Worm (Caenorhabditis elegans) whole organism, L4 larva: ENCODE data around the gene R01E6.5.

ENCODE experiments used
- D1046.2 ChIP-seq: fragments of 200-800 bp; sonication (Bioruptor generic); IDR thresholded peaks from 2 replicates; pipeline ENCODE4 v1.3.6; 2022; ENCODE audit warnings: missing genetic modification characterization, missing compliant biosample characterization
- F10B5.3 ChIP-seq: sonication (generic microtip); optimal IDR thresholded peaks from 2 replicates; lab custom pipeline; 2016; ENCODE audit warnings: mild to moderate bottlenecking, missing genetic modification characterization, missing compliant biosample characterization
- F26F4.8 ChIP-seq: fragments of 200-800 bp; sonication (Bioruptor generic); conservative IDR thresholded peaks from 2 replicates; pipeline ENCODE4 v1.3.6; 2022; ENCODE audit warnings: missing genetic modification characterization, missing compliant biosample characterization
- F37D6.2 ChIP-seq: sonication (generic microtip); optimal IDR thresholded peaks from 2 replicates; lab custom pipeline; 2016; ENCODE audit warnings: mild to moderate bottlenecking, missing genetic modification characterization, missing compliant biosample characterization
- Y5F2A.4 ChIP-seq: fragments of 200-800 bp; sonication (Bioruptor generic); optimal IDR thresholded peaks from 2 replicates; lab custom pipeline; 2018; ENCODE audit warnings: mild to moderate bottlenecking, missing genetic modification characterization, missing compliant biosample characterization
- aha-1 ChIP-seq: fragments of 150-350 bp; peaks from one replicate; lab custom pipeline; 2014; ENCODE audit warnings: missing biosample characterization, missing genetic modification characterization
- ama-1 ChIP-seq: fragments of 150-350 bp; optimal IDR thresholded peaks from 2 replicates; lab custom pipeline; 2014; ENCODE audit warnings: inconsistent platforms, mixed read lengths
- ceh-20 ChIP-seq: fragments of 200-800 bp; sonication (Bioruptor generic); IDR thresholded peaks from 2 replicates; pipeline ENCODE4 v1.3.6; 2022; ENCODE audit warnings: missing genetic modification reagents, missing genetic modification characterization, missing compliant biosample characterization
- ces-1 ChIP-seq: fragments of 150-350 bp; sonication (generic microtip); optimal IDR thresholded peaks from 4 replicates; lab custom pipeline; 2014; ENCODE audit warnings: missing biosample characterization, missing genetic modification reagents, missing genetic modification characterization
- dmd-6 ChIP-seq: fragments of 200-800 bp; sonication (Bioruptor generic); IDR thresholded peaks from 2 replicates; pipeline ENCODE4 v1.3.6; 2022; ENCODE audit warnings: missing genetic modification reagents, missing genetic modification characterization, missing compliant biosample characterization
- dmd-9 ChIP-seq: fragments of 200-800 bp; sonication (Bioruptor generic); IDR thresholded peaks from 2 replicates; pipeline ENCODE4 v1.3.6; 2022; ENCODE audit warnings: missing genetic modification reagents, missing genetic modification characterization, missing compliant biosample characterization
- dve-1 ChIP-seq: sonication (generic microtip); optimal IDR thresholded peaks from 2 replicates; lab custom pipeline; 2017; ENCODE audit warnings: antibody characterized with exemption, mild to moderate bottlenecking, missing genetic modification characterization, missing compliant biosample characterization; ENCODE audit not compliant: insufficient read depth
- egl-43 ChIP-seq: fragments of 200-800 bp; sonication (Bioruptor generic); IDR thresholded peaks from 2 replicates; pipeline ENCODE4 v1.3.6; 2022; ENCODE audit warnings: missing genetic modification reagents, missing genetic modification characterization, missing compliant biosample characterization
- fkh-10 ChIP-seq: fragments of 150-350 bp; optimal IDR thresholded peaks from 2 replicates; lab custom pipeline; 2014; ENCODE audit warnings: missing biosample characterization, missing genetic modification reagents, missing genetic modification characterization
- hlh-11 ChIP-seq: fragments of 200-800 bp; sonication (Bioruptor generic); optimal IDR thresholded peaks from 2 replicates; lab custom pipeline; 2018; ENCODE audit warnings: mild to moderate bottlenecking, missing genetic modification characterization, missing compliant biosample characterization
- hlh-30 ChIP-seq: sonication (generic microtip); optimal IDR thresholded peaks from 2 replicates; lab custom pipeline; 2017; ENCODE audit warnings: antibody characterized with exemption, mild to moderate bottlenecking, missing genetic modification characterization, missing compliant biosample characterization; ENCODE audit not compliant: insufficient read depth
- jun-1 ChIP-seq: fragments of 150-350 bp; optimal IDR thresholded peaks from 2 replicates; lab custom pipeline; 2014; ENCODE audit warnings: missing biosample characterization, missing genetic modification reagents, missing genetic modification characterization
- lin-1 ChIP-seq: fragments of 200-800 bp; sonication (Bioruptor generic); IDR thresholded peaks from 2 replicates; pipeline ENCODE4 v1.3.6; 2022; ENCODE audit warnings: missing genetic modification reagents, missing genetic modification characterization, missing compliant biosample characterization
- lin-13 ChIP-seq: fragments of 150-350 bp; optimal IDR thresholded peaks from 2 replicates; lab custom pipeline; 2014; ENCODE audit warnings: missing biosample characterization, missing genetic modification reagents, missing genetic modification characterization
- lin-15B ChIP-seq: fragments of 150-350 bp; sonication (generic microtip); optimal IDR thresholded peaks from 3 replicates; lab custom pipeline; 2014; ENCODE audit warnings: missing biosample characterization, missing genetic modification characterization
- lir-3 ChIP-seq: sonication (generic microtip); optimal IDR thresholded peaks from 2 replicates; lab custom pipeline; 2016; ENCODE audit warnings: mild to moderate bottlenecking, missing genetic modification characterization, missing compliant biosample characterization
- mdl-1 ChIP-seq, 2 experiments: fragments of 150-350 bp in 1 of 2; sonication (generic microtip) in 1 of 2; optimal IDR thresholded peaks; 2 replicates each; lab custom pipeline; 2014 to 2017; ENCODE audit warnings: missing biosample characterization in 2 of 2, missing genetic modification characterization in 2 of 2
- mdt-29 ChIP-seq: fragments of 200-800 bp; sonication (Bioruptor generic); IDR thresholded peaks from 2 replicates; pipeline ENCODE4 v1.3.6; 2022; ENCODE audit warnings: missing genetic modification reagents, missing genetic modification characterization, missing compliant biosample characterization
- mep-1 ChIP-seq: fragments of 150-350 bp; sonication (generic microtip); optimal IDR thresholded peaks from 3 replicates; lab custom pipeline; 2014; ENCODE audit warnings: missing biosample characterization, missing genetic modification characterization
- nhr-10 ChIP-seq: fragments of 150-350 bp; optimal IDR thresholded peaks from 2 replicates; lab custom pipeline; 2014; ENCODE audit warnings: missing biosample characterization, missing genetic modification characterization
- nhr-102 ChIP-seq: sonication (generic microtip); optimal IDR thresholded peaks from 2 replicates; lab custom pipeline; 2016; ENCODE audit warnings: mild to moderate bottlenecking, missing genetic modification characterization, moderate library complexity, missing compliant biosample characterization
- nhr-11 ChIP-seq: fragments of 150-350 bp; optimal IDR thresholded peaks from 2 replicates; lab custom pipeline; 2014; ENCODE audit warnings: missing biosample characterization, missing genetic modification characterization
- nhr-111 ChIP-seq: fragments of 200-800 bp; sonication (Bioruptor generic); optimal IDR thresholded peaks from 2 replicates; lab custom pipeline; 2018; ENCODE audit warnings: mild to moderate bottlenecking, missing genetic modification characterization, missing compliant biosample characterization
- nhr-237 ChIP-seq: sonication (generic microtip); optimal IDR thresholded peaks from 2 replicates; lab custom pipeline; 2017; ENCODE audit warnings: missing biosample characterization, missing genetic modification characterization
- nhr-28 ChIP-seq: fragments of 150-350 bp; optimal IDR thresholded peaks from 2 replicates; lab custom pipeline; 2014; ENCODE audit warnings: missing biosample characterization, missing genetic modification characterization
- nhr-48 ChIP-seq: sonication (generic microtip); optimal IDR thresholded peaks from 2 replicates; lab custom pipeline; 2016; ENCODE audit warnings: mild to moderate bottlenecking, missing genetic modification characterization, missing compliant biosample characterization
- nhr-76 ChIP-seq: fragments of 150-350 bp; optimal IDR thresholded peaks from 2 replicates; lab custom pipeline; 2014; ENCODE audit warnings: missing biosample characterization, missing genetic modification characterization
- php-3 ChIP-seq: fragments of 200-800 bp; sonication (Bioruptor generic); IDR thresholded peaks from 2 replicates; pipeline ENCODE4 v1.3.6; 2022; ENCODE audit warnings: missing genetic modification reagents, missing genetic modification characterization, missing compliant biosample characterization
- pqm-1 ChIP-seq: sonication (generic microtip); optimal IDR thresholded peaks from 2 replicates; lab custom pipeline; 2017; ENCODE audit warnings: missing biosample characterization, missing genetic modification characterization
- saeg-2 ChIP-seq: fragments of 200-800 bp; sonication (Bioruptor generic); IDR thresholded peaks from 2 replicates; pipeline ENCODE4 v1.3.6; 2022; ENCODE audit warnings: missing genetic modification reagents, missing genetic modification characterization, missing compliant biosample characterization
- set-16 ChIP-seq: fragments of 200-800 bp; sonication (Bioruptor generic); IDR thresholded peaks from 2 replicates; pipeline ENCODE4 v1.3.6; 2022; ENCODE audit warnings: missing genetic modification reagents, missing genetic modification characterization, missing compliant biosample characterization
- skn-1 ChIP-seq: fragments of 150-350 bp; optimal IDR thresholded peaks from 2 replicates; lab custom pipeline; 2014; ENCODE audit warnings: missing biosample characterization, missing genetic modification characterization
- unc-62 ChIP-seq, 3 experiments: fragments of 150-350 bp in 1 of 3; sonication (generic microtip); optimal IDR thresholded peaks in 2 of 3; peaks in 1 of 3; 1 replicate in 1 of 3; 2 replicates in 2 of 3; lab custom pipeline; 2014 to 2017; ENCODE audit warnings: missing biosample characterization in 3 of 3, missing genetic modification characterization in 3 of 3, missing genetic modification reagents in 3 of 3, missing genotype in 1 of 3
- vab-7 ChIP-seq: fragments of 200-800 bp; sonication (Bioruptor generic); IDR thresholded peaks from 2 replicates; pipeline ENCODE4 v1.3.6; 2022; ENCODE audit warnings: missing genetic modification reagents, missing genetic modification characterization, missing compliant biosample characterization
- zfp-2 ChIP-seq: sonication (generic microtip); optimal IDR thresholded peaks from 2 replicates; lab custom pipeline; 2016; ENCODE audit warnings: mild to moderate bottlenecking, missing genetic modification characterization, missing compliant biosample characterization
- zip-11 ChIP-seq: fragments of 200-800 bp; sonication (Bioruptor generic); IDR thresholded peaks from 2 replicates; pipeline ENCODE4 v1.3.6; 2022; ENCODE audit warnings: missing genetic modification characterization, missing compliant biosample characterization

R01E6.5 gene

DNA sequence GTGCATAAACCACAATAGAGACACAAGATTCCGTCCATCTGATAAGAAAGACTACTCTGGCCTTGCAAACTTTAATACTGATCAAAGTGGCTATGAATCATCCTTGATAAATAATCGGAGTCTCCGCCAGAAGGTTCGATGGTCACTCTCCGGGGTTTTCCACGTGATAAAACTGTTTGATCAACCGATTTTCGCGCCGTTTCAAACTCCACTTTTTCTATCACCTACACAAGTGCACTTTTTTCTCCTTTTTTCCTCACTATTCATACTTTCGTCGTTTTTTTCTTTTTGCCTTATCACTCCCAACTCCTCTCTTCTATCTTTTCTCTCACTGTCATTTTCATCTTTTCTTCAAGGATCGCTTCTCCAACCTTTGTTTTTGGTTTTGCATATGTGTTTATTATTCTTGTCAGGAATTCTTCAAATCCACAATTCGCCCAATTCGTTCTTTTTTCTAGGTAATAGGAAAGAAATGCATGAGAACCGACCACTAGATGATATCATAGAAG, 8.2 kb upstream of the R01E6.5 start, which contains the start of gene F18H3.4 (continued):
- TF ChIP-seq zfp-2 (tag; lab: Kevin White, UChicago) (no peak), saeg-2 (GFP tag; lab: Robert Waterston, UW) (peak; percentile 68; the same call in 1 of the 2 replicates), jun-1 (tag; lab: Kevin White, UChicago) (peak; percentile 48), nhr-76 (tag; lab: Kevin White, UChicago) (peak; percentile 30), ceh-20 (GFP tag; lab: Robert Waterston, UW) (0 out of 2 replicates have a peak, but pooled peaks have one; percentile 44), skn-1 (tag; lab: Kevin White, UChicago) (no peak), F10B5.3 (tag; lab: Kevin White, UChicago) (no peak), lin-15B (tag; lab: Kevin White, UChicago) (no peak), pqm-1 (tag; lab: Kevin White, UChicago) (peak; percentile 61), vab-7 (GFP tag; lab: Robert Waterston, UW) (no peak), fkh-10 (GFP tag; lab: Kevin White, UChicago) (no peak), nhr-111 (GFP tag; lab: Kevin White, UChicago) (no peak), lin-1 (peak; percentile 50; the same call in 1 of the 2 replicates), nhr-48 (peak; percentile 91), mdt-29 (GFP tag; lab: Robert Waterston, UW) (no peak), dmd-9 (no peak), lir-3 (tag; lab: Kevin White, UChicago) (no peak), nhr-102 (tag; lab: Kevin White, UChicago) (peak; percentile 96), F37D6.2 (tag; lab: Kevin White, UChicago) (no peak), D1046.2 (GFP tag; lab: Robert Waterston, UW) (no peak), php-3 (GFP tag; lab: Robert Waterston, UW) (peak; percentile 95)

DNA sequence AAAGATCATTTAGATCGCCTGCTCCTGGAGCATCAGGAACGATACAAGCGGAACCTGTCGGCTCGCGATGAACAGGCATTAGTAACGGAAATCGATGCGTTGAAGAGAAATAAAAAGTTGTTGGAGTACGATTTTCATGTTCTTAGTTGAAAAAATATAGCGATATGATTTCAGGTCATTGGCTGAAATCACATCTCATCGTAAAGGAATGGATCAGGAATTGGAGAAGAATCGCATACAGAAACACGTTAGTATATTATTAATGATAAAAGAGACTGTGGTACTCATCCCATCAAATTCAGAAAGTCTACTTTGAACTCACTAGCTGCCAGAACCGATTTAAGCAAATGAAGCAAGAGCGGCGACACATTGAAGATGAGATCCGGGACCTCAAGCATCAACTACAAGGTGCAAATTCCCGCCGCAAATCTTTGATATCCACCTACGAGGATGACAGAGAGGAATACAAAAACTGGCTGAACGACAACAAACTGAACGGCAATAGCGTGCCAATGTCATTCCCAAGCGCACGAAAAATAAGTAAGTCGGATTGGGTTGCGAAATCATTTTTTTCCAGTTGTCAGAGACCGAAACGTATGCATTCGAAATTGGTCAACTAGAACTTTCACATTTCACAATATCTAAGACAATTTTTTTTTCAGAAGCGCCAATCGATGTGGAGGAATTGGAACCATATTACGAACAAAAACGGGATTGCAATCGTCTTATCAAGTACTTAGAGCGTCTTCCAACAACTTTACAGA, 6.7 kb upstream of the R01E6.5 start:
- TF ChIP-seq F26F4.8 (GFP tag; lab: Robert Waterston, UW) (no peak), unc-62 (GFP tag; optimal IDR thresholded peaks at IDR 0.05 in 1 of 2; lab: Kevin White, UChicago) (peak in 1 of 2 experiments; percentile 92), unc-62 (tag; optimal IDR thresholded peaks at IDR 0.05; lab: Kevin White, UChicago) (no peak)

DNA sequence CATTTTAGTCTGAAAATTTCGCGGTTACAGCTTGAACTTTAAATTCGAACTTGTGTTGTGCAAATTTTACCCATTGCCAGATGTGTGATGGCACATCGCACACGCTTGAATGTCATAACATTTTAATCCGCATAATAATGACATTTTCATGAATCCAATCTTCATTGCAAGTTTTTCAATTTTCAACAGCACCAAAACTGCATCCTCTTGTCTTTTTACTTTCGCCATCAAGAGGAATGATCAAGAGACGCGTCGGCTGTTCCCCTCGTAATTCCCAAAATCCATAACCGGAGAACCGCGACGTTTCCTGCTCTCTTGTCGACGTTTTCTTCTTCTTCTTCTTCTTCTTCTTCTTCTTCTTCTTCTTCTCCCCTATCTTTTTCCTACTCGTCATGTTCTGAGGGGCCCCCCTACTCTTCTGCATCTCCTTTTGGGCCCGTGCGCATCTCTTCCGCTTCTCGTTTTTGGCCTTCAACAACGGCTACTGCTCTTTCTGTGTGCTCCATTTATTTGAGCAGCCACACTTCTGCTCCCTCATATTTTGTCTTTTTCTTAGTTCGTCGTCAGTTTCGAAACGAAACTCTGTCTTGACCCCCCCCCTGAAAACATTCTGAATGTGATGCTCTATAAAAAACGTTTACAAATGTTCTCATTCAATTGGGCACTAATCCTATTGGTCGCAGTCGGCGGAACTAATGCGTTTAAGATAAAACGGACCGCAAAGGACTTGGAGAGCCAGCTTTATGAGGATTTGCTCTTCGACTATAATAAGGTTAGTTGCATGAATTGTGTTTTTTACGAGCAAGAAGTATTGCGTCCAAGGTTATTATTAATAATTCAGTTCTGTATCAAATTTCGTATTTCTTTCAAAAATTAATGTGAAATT, 4.2 kb upstream of the R01E6.5 start, which contains the start of gene acr-12:
TSS of gene acr-12 (plus strand) at position 430 of the 886 bp plus-strand sequence.
- peak; percentile 19 for TF ChIP-seq fkh-10 (GFP tag; lab: Kevin White, UChicago)
- peak; percentile 57 for TF ChIP-seq set-16 (GFP tag; lab: Robert Waterston, UW)
- 0 out of 2 replicates have a peak, but pooled peaks have one; percentile 38 for TF ChIP-seq egl-43 (GFP tag; lab: Robert Waterston, UW)
- peak in 1 of 2 experiments; percentile 93 for TF ChIP-seq unc-62 (GFP tag; optimal IDR thresholded peaks at IDR 0.05 in 1 of 2; lab: Kevin White, UChicago)
- no peak for TF ChIP-seq unc-62 (tag; optimal IDR thresholded peaks at IDR 0.05; lab: Kevin White, UChicago)
- TF ChIP-seq ces-1 (GFP tag; lab: Kevin White, UChicago): peak; percentile 74
- peak; percentile 76 for TF ChIP-seq aha-1 (tag; lab: Kevin White, UChicago)
- TF ChIP-seq ceh-20 (GFP tag; lab: Robert Waterston, UW): no peak
- no peak for TF ChIP-seq nhr-237
- TF ChIP-seq, all 104 proteins: peak for 6

DNA sequence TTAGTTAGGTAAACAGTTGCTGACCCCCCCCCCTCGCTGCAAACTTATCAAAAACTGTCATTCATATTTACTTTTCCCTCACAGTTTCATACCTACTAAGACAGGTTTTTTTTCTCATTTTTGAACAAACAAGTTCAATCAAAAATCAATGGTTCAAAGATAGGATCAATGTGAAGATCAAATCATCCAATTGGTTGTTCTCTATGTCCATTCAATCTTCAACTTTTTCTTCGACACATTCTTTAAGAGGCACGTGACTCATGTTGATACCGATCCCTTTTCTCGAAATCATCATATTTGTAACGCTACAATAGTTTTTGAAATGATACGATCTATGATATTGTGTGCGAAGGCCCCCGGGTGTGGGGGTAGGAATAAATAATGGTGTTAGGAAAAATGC, 2.8 kb downstream of the R01E6.5 start:
- TF ChIP-seq hlh-11: peak; percentile 61
- no peak for TF ChIP-seq ama-1 (lab: Kevin White, UChicago)
- TF ChIP-seq nhr-10: peak; percentile 13
- TF ChIP-seq Y5F2A.4 (GFP tag; lab: Kevin White, UChicago): no peak
- TF ChIP-seq zip-11 (GFP tag; lab: Robert Waterston, UW): no peak
- no peak for TF ChIP-seq lin-13 (GFP tag; lab: Kevin White, UChicago)
- TF ChIP-seq dve-1 (tag; lab: Kevin White, UChicago): peak; percentile 68
- peak in 1 of 2 experiments; percentile 51 for TF ChIP-seq mdl-1 (tag; optimal IDR thresholded peaks at IDR 0.05; lab: Kevin White, UChicago)
- peak; percentile 13 for TF ChIP-seq nhr-11
- peak in 1 of 2 experiments; percentile 96 for TF ChIP-seq unc-62 (GFP tag; optimal IDR thresholded peaks at IDR 0.05 in 1 of 2; lab: Kevin White, UChicago)
- no peak for TF ChIP-seq unc-62 (tag; optimal IDR thresholded peaks at IDR 0.05; lab: Kevin White, UChicago)
- peak; percentile 52 for TF ChIP-seq hlh-30 (tag; lab: Kevin White, UChicago)
- peak; percentile 58 for TF ChIP-seq dmd-6 (GFP tag; lab: Robert Waterston, UW)
- peak; percentile 76 for TF ChIP-seq nhr-28 (tag; lab: Kevin White, UChicago)
- peak; percentile 18 for TF ChIP-seq mep-1
- TF ChIP-seq pqm-1 (tag; lab: Kevin White, UChicago): no peak
